Worm (Caenorhabditis elegans): ENCODE data around the gene C54D10.10.

- TF ChIP-seq nhr-237 (tag; optimal IDR thresholded peaks at IDR 0.05) (no peak), unc-62 (GFP tag; optimal IDR thresholded peaks at IDR 0.05) (no peak), pha-4 (tag; optimal IDR thresholded peaks at IDR 0.05) (no peak), nhr-12 (tag; optimal IDR thresholded peaks at IDR 0.05) (no peak), snpc-4 (tag; optimal IDR thresholded peaks at IDR 0.05) (no peak), ceh-39 (tag; optimal IDR thresholded peaks at IDR 0.05) (no peak), mep-1 (tag; optimal IDR thresholded peaks at IDR 0.05) (no peak), nhr-76 (tag; optimal IDR thresholded peaks at IDR 0.05) (no peak)
Measured at ce11 chrV:12466653-12467052, 16.9 kb upstream of the C54D10.10 start.
